Fruit fly (Drosophila melanogaster): Measurements from ENCODE around the gene Gr10b.

Gene Gr10b

dm6 chrX:11389494-11390447, 23.2 kb downstream of the Gr10b start (continued):
- TF ChIP-seq hb (GFP tag; IDR thresholded peaks at IDR 0.05; ENCODE audit: partially characterized antibody) = peak; percentile 86; the same call in 2 of the 3 replicates
- TF ChIP-seq bbx (GFP tag; IDR thresholded peaks at IDR 0.05; ENCODE audit: partially characterized antibody) = peak; percentile 81
- TF ChIP-seq grn (GFP tag; optimal IDR thresholded peaks at IDR 0.05) = no peak
- TF ChIP-seq CG6683 (GFP tag; optimal IDR thresholded peaks at IDR 0.05) = no peak
- no peak for TF ChIP-seq CG2129 (GFP tag; IDR thresholded peaks at IDR 0.05; ENCODE audit: partially characterized antibody)
- no peak for TF ChIP-seq CG18262 (tag; optimal IDR thresholded peaks at IDR 0.05)
- peak; percentile 13 for TF ChIP-seq CG15479 (GFP tag; optimal IDR thresholded peaks at IDR 0.05)
- TF ChIP-seq sqz (GFP tag; optimal IDR thresholded peaks at IDR 0.05) = peak; percentile 75
- TF ChIP-seq Sry-β (GFP tag; optimal IDR thresholded peaks at IDR 0.05) = no peak
- TF ChIP-seq CG9437 (GFP tag; optimal IDR thresholded peaks at IDR 0.05) = no peak
- no peak for TF ChIP-seq da (GFP tag; optimal IDR thresholded peaks at IDR 0.05)
- peak; percentile 75 for TF ChIP-seq Meics (GFP tag; optimal IDR thresholded peaks at IDR 0.05)
- TF ChIP-seq crol (GFP tag; IDR thresholded peaks at IDR 0.05) = 0 out of 2 replicates have a peak, but pooled peaks have one; percentile 37
- TF ChIP-seq chinmo (GFP tag; IDR thresholded peaks at IDR 0.05; ENCODE audit: partially characterized antibody) = peak; percentile 65; the same call in 3 of the 4 replicates
- TF ChIP-seq Sry-δ (GFP tag; optimal IDR thresholded peaks at IDR 0.05) = peak; percentile 43
- no peak for TF ChIP-seq gsb (GFP tag; IDR thresholded peaks at IDR 0.05)
- no peak for TF ChIP-seq CG7839 (tag; optimal IDR thresholded peaks at IDR 0.05)
- no peak for TF ChIP-seq her (GFP tag; optimal IDR thresholded peaks at IDR 0.05)
- TF ChIP-seq Side (GFP tag; optimal IDR thresholded peaks at IDR 0.05) = no peak
- TF ChIP-seq Poxn (GFP tag; IDR thresholded peaks at IDR 0.05) = no peak
- TF ChIP-seq pzg (GFP tag; optimal IDR thresholded peaks at IDR 0.05) = peak; percentile 36
- TF ChIP-seq CG14710 (tag; optimal IDR thresholded peaks at IDR 0.05) = peak; percentile 22
- TF ChIP-seq Trl (optimal IDR thresholded peaks at IDR 0.05) = peak; percentile 87 to 91
- peak; percentile 30 for TF ChIP-seq Trl (GFP tag; optimal IDR thresholded peaks at IDR 0.05)
- TF ChIP-seq Abd-B (GFP tag; optimal IDR thresholded peaks at IDR 0.05) = no peak
- peak; percentile 6 for TF ChIP-seq CG17186 (GFP tag; optimal IDR thresholded peaks at IDR 0.05)
- peak in 1 of 2 experiments; percentile 45 for TF ChIP-seq Eip74EF (GFP tag; optimal IDR thresholded peaks at IDR 0.05)
- peak; percentile 3 for TF ChIP-seq HHEX (GFP tag; optimal IDR thresholded peaks at IDR 0.05)
- TF ChIP-seq CG6791 (GFP tag; IDR thresholded peaks at IDR 0.05; ENCODE audit: partially characterized antibody) = peak; percentile 70
- TF ChIP-seq CG30020 (tag; optimal IDR thresholded peaks at IDR 0.05) = peak; percentile 28
- no peak for TF ChIP-seq lab (GFP tag; optimal IDR thresholded peaks at IDR 0.05)
- peak; percentile 17 for TF ChIP-seq CG12769 (tag; optimal IDR thresholded peaks at IDR 0.05)
- peak; percentile 18 for TF ChIP-seq Dp (GFP tag; optimal IDR thresholded peaks at IDR 0.05)
- peak; percentile 66 for TF ChIP-seq gfzf (GFP tag; optimal IDR thresholded peaks at IDR 0.05)
- TF ChIP-seq Aef1 (GFP tag; IDR thresholded peaks at IDR 0.05) = no peak
- no peak for TF ChIP-seq HLH54F (GFP tag; optimal IDR thresholded peaks at IDR 0.05)
- peak; percentile 9; the same call in 1 of the 2 replicates for TF ChIP-seq Rfx (GFP tag; IDR thresholded peaks at IDR 0.05)
- TF ChIP-seq CG12744 (GFP tag; optimal IDR thresholded peaks at IDR 0.05) = no peak
- TF ChIP-seq Jarid2 (GFP tag; optimal IDR thresholded peaks at IDR 0.05) = peak; percentile 58
- peak; percentile 78; the same call in 2 of the 3 replicates for TF ChIP-seq CG34224 (GFP tag; IDR thresholded peaks at IDR 0.05; ENCODE audit: partially characterized antibody)
- TF ChIP-seq unc-4 (GFP tag; IDR thresholded peaks at IDR 0.05; ENCODE audit: partially characterized antibody) = peak; percentile 62
- TF ChIP-seq CG18599 (GFP tag; optimal IDR thresholded peaks at IDR 0.05) = peak; percentile 14
- peak in 1 of 2 experiments; percentile 43 for TF ChIP-seq bsh (GFP tag; optimal IDR thresholded peaks at IDR 0.05)
- peak; percentile 2 for TF ChIP-seq zen (tag; optimal IDR thresholded peaks at IDR 0.05)
